Worm (Caenorhabditis elegans): ENCODE data around the gene fan-1.
A peak's percentile ranks its signal among the peaks of the same experiment; 100 is the strongest.

fan-1 gene

ce11 chrIV:6556624-6557368 is 8.3 kb downstream of the fan-1 start, which contains the start of gene try-3 (continued):
- peak in 1 of 3 experiments; percentile 63 for TF ChIP-seq elt-3 (tag; optimal IDR thresholded peaks at IDR 0.05)
- no peak for TF ChIP-seq ceh-28 (tag; optimal IDR thresholded peaks at IDR 0.05)
- TF ChIP-seq egl-27 (tag; optimal IDR thresholded peaks at IDR 0.05) = peak; percentile 33
- no peak for TF ChIP-seq nhr-76 (tag; optimal IDR thresholded peaks at IDR 0.05)
- TF ChIP-seq skn-1 (tag; optimal IDR thresholded peaks at IDR 0.05) = peak; percentile 33
- TF ChIP-seq pha-4 (tag; optimal IDR thresholded peaks at IDR 0.05) = peak; percentile 70
- no peak for TF ChIP-seq nhr-67 (tag; optimal IDR thresholded peaks at IDR 0.05)
- TF ChIP-seq nhr-11 (tag; optimal IDR thresholded peaks at IDR 0.05) = no peak
- no peak for TF ChIP-seq eor-1 (tag; optimal IDR thresholded peaks at IDR 0.05)
- no peak for TF ChIP-seq mml-1 (tag; optimal IDR thresholded peaks at IDR 0.05)
- TF ChIP-seq ama-1 (optimal IDR thresholded peaks at IDR 0.05) = no peak
- no peak for TF ChIP-seq aly-2 (tag; optimal IDR thresholded peaks at IDR 0.05)
- peak; percentile 21 for TF ChIP-seq lsy-12 (tag; optimal IDR thresholded peaks at IDR 0.05)
- TF ChIP-seq hmg-11 (tag; optimal IDR thresholded peaks at IDR 0.05) = peak; percentile 77
- peak; percentile 14 for TF ChIP-seq R02D3.7 (tag; optimal IDR thresholded peaks at IDR 0.05)
- TF ChIP-seq nhr-77 (tag; optimal IDR thresholded peaks at IDR 0.05) = no peak
- no peak for TF ChIP-seq ztf-11 (tag; optimal IDR thresholded peaks at IDR 0.05)
- no peak for TF ChIP-seq daf-12 (tag; optimal IDR thresholded peaks at IDR 0.05)
- no peak for TF ChIP-seq egl-5 (tag; optimal IDR thresholded peaks at IDR 0.05)
- peak; percentile 71 for TF ChIP-seq nfya-1 (tag; optimal IDR thresholded peaks at IDR 0.05; ENCODE audit: insufficient read depth)

DNA sequence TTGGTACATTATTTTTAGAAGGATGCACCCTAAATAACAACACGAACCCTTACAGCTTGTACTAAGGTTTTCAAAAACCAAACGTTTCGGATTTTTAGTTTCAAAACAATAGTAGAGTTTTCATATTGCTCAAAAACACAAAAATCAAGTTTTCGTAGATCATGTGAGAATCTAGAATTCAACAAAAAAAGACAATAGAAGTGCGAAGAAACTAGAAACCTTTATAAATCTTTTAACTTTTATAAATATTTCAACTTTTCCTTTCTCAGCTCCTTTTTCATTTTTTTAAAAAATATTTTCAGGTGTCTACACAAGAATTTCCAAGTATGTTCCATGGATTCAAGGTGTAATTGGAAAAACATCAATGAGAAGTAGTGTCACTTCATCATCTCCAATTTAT is 11.9 kb downstream of the fan-1 start, which contains the start of gene best-9:
TSS of gene best-9 (plus strand) at position 301 of the 400 bp plus-strand sequence.
- TF ChIP-seq nhr-11 (tag; optimal IDR thresholded peaks at IDR 0.05) (no peak), mml-1 (tag; optimal IDR thresholded peaks at IDR 0.05) (no peak), nhr-28 (tag; optimal IDR thresholded peaks at IDR 0.05) (no peak), unc-39 (tag; optimal IDR thresholded peaks at IDR 0.05) (no peak), R02D3.7 (tag; optimal IDR thresholded peaks at IDR 0.05) (no peak), lin-39 (tag; optimal IDR thresholded peaks at IDR 0.05) (no peak), fkh-2 (tag; optimal IDR thresholded peaks at IDR 0.05) (no peak), mdl-1 (tag; optimal IDR thresholded peaks at IDR 0.05) (no peak), skn-1 (tag; optimal IDR thresholded peaks at IDR 0.05) (no peak)

DNA sequence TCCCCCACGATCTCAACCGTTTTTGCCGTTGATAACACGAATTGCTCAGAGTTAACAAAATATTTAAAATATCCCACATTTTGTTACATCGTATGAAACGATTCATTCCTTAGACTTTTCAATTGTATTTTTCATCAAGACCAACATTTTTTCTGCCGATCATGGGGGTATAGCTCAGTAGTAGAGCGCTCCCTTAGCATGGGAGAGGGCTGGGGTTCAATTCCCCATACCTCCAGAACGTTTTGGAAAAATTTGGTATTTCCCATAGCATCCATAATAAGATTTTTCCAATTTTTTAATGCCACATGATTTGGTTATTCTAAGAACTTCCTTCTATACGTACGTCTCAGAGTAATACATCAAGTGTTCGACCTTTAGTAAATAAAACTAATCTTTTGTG is 13.6 kb downstream of the fan-1 start:
- TF ChIP-seq pha-4 (tag; optimal IDR thresholded peaks at IDR 0.05) = peak; percentile 38
- TF ChIP-seq elt-1 (tag; optimal IDR thresholded peaks at IDR 0.05) = no peak

DNA sequence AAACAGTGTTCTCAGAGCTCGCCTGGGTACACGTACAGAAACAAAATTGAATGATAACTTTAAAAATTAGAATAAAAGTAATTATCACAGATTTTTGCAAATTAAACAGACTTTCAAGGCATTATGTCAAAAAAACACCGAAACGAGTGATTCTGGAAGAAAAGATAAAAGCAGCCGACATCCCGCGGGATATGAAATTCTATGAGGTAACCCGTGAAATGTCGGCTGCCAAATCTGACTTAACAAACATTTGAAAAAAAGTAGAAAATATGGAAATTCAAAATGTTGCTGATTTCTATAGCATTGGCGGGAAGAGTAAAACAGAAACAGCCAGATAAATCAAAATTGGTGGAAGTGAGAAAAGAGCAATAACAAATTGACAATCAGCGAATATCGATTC is 17.1 kb downstream of the fan-1 start:
- TF ChIP-seq snpc-4 (tag; optimal IDR thresholded peaks at IDR 0.05) (peak; percentile 44), eor-1 (tag; optimal IDR thresholded peaks at IDR 0.05) (no peak)

DNA sequence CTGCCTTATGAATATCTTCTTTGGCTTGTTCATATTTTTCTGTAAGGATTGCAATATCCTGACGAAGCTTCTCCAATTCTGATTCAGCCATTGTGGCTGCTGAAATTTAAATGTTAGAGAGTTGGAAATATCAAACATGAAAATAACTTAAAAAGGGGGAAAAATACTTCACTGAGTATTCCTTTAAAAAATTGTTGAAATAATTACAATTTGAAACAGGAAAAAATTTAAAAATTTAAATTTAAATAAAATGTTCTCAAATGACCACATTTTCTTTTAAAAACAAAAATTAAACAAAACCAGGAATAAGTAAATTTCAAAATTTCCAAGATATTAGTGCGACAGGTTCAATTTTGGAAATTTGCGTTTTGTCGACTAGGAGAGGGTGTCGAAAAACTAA is 23.8 kb downstream of the fan-1 start, which contains the start of gene bicd-1:
TSS of gene bicd-1 (minus strand) at position 101 of the 400 bp plus-strand sequence.
- TF ChIP-seq nhr-67 (tag; optimal IDR thresholded peaks at IDR 0.05) = no peak
- no peak for TF ChIP-seq eor-1 (tag; optimal IDR thresholded peaks at IDR 0.05)
- no peak for TF ChIP-seq ztf-4 (tag; optimal IDR thresholded peaks at IDR 0.05)
- TF ChIP-seq tbx-2 (tag; optimal IDR thresholded peaks at IDR 0.05) = no peak
- TF ChIP-seq pha-4 (tag; optimal IDR thresholded peaks at IDR 0.05) = no peak
- TF ChIP-seq egl-27 (tag; optimal IDR thresholded peaks at IDR 0.05) = no peak
- no peak for TF ChIP-seq unc-62 (GFP tag; optimal IDR thresholded peaks at IDR 0.05)
- no peak for TF ChIP-seq fkh-10 (GFP tag; optimal IDR thresholded peaks at IDR 0.05)
- no peak for TF ChIP-seq lin-15B (tag; optimal IDR thresholded peaks at IDR 0.05)
- TF ChIP-seq skn-1 (tag; optimal IDR thresholded peaks at IDR 0.05) = no peak
- TF ChIP-seq zag-1 (tag; optimal IDR thresholded peaks at IDR 0.05) = no peak
- TF ChIP-seq lin-39 (tag; optimal IDR thresholded peaks at IDR 0.05) = no peak
- TF ChIP-seq egl-5 (tag; optimal IDR thresholded peaks at IDR 0.05) = no peak
- no peak for TF ChIP-seq ceh-16 (tag; optimal IDR thresholded peaks at IDR 0.05)
- no peak for TF ChIP-seq elt-2 (tag; optimal IDR thresholded peaks at IDR 0.05)
- no peak for TF ChIP-seq nhr-23 (tag; optimal IDR thresholded peaks at IDR 0.05)
